Fruit fly (Drosophila melanogaster) whole organism, prepupa: ENCODE data around the gene Muted.

Experiments
- Blimp-1 ChIP-seq: fragments of 200-800 bp; sonication (Bioruptor generic); optimal IDR thresholded peaks from 3 replicates; lab custom pipeline; 2017; ENCODE audit warnings: missing biosample characterization, missing genetic modification characterization, mild to moderate bottlenecking, moderate library complexity, missing genetic modification reagents
- CG32006 ChIP-seq: fragments of 200-800 bp; sonication (Bioruptor generic); optimal IDR thresholded peaks from 3 replicates; lab custom pipeline; 2017; ENCODE audit warnings: missing biosample characterization, mild to moderate bottlenecking, missing genetic modification characterization
- CG6163 ChIP-seq: fragments of 200-800 bp; sonication (Bioruptor generic); IDR thresholded peaks from 3 replicates; pipeline ENCODE4 v1.3.6; 2022; ENCODE audit warnings: missing biosample characterization, missing genetic modification characterization
- CG8319 ChIP-seq: fragments of 200-800 bp; sonication (Bioruptor generic); optimal IDR thresholded peaks from 3 replicates; lab custom pipeline; 2016; ENCODE audit warnings: missing biosample characterization, missing genetic modification characterization
- Eip75B ChIP-seq: fragments of 200-800 bp; sonication (Bioruptor generic); optimal IDR thresholded peaks from 3 replicates; lab custom pipeline; 2016; ENCODE audit warnings: missing biosample characterization, missing genetic modification characterization
- dac ChIP-seq: fragments of 200-800 bp; sonication (Bioruptor generic); optimal IDR thresholded peaks from 2 replicates; lab custom pipeline; 2017; ENCODE audit warnings: missing biosample characterization, mild to moderate bottlenecking, missing genetic modification characterization
- esn ChIP-seq: fragments of 200-800 bp; sonication (Bioruptor generic); optimal IDR thresholded peaks from 2 replicates; lab custom pipeline; 2016; ENCODE audit warnings: missing biosample characterization, mild to moderate bottlenecking, missing genetic modification characterization, moderate library complexity
- salr ChIP-seq, 2 experiments: fragments of 200-800 bp; sonication (Bioruptor generic); optimal IDR thresholded peaks; 3 replicates each; lab custom pipeline; 2016 to 2018; ENCODE audit warnings: missing biosample characterization in 2 of 2, missing genetic modification characterization in 2 of 2, mild to moderate bottlenecking in 1 of 2
- topi ChIP-seq: fragments of 200-800 bp; sonication (Bioruptor generic); optimal IDR thresholded peaks from 3 replicates; lab custom pipeline; 2016; ENCODE audit warnings: missing biosample characterization, missing genetic modification characterization

- TF ChIP-seq CG8319 (GFP tag; lab: Kevin White, UChicago) (no peak), Blimp-1 (GFP tag; lab: Kevin White, UChicago) (no peak), salr (GFP tag; optimal IDR thresholded peaks at IDR 0.05; lab: Kevin White, UChicago) (no peak), Eip75B (GFP tag; lab: Kevin White, UChicago) (no peak), topi (GFP tag; lab: Kevin White, UChicago) (no peak), CG6163 (GFP tag; lab: Robert Waterston, UW) (no peak), dac (GFP tag; lab: Kevin White, UChicago) (no peak), esn (no peak), CG32006 (GFP tag; lab: Kevin White, UChicago) (no peak)
These were observed 28.4 kb upstream of the Muted start, which contains the start of gene CG5391 for dm6 chr3R:22334050-22334449.
